Worm (Caenorhabditis elegans): ENCODE measurements around the gene lact-8.

- TF ChIP-seq him-1 (tag; optimal IDR thresholded peaks at IDR 0.05), result no peak
- TF ChIP-seq dao-5 (tag; optimal IDR thresholded peaks at IDR 0.05), result no peak
- no peak for TF ChIP-seq W03F9.2 (tag; optimal IDR thresholded peaks at IDR 0.05)
Measured at ce11 chrV:11082475-11082874, 10.9 kb downstream of the lact-8 start.
